Fruit fly (Drosophila melanogaster) whole organism, wandering third instar larva: Measurements from ENCODE around the gene CG2124.

ENCODE experiments used
- Dif ChIP-seq: fragments of 200-275, 200-300 bp; sonication (Bioruptor generic); optimal IDR thresholded peaks from 2 replicates; lab custom pipeline; 2018; ENCODE audit warnings: missing biosample characterization, missing genetic modification characterization; ENCODE audit not compliant: partially characterized antibody
- HLH106 ChIP-seq: fragments of 200-800 bp; optimal IDR thresholded peaks from 3 replicates; lab custom pipeline; 2019; ENCODE audit warnings: missing biosample characterization, mild to moderate bottlenecking, missing genetic modification characterization, moderate library complexity
- OdsH ChIP-seq: fragments of 200-800 bp; sonication (Bioruptor generic); optimal IDR thresholded peaks from 2 replicates; lab custom pipeline; 2016; ENCODE audit warnings: missing biosample characterization, mild to moderate bottlenecking, missing genetic modification characterization
- Rel ChIP-seq, 2 experiments: fragments of 200-800 bp; sonication (Bioruptor generic) in 1 of 2; optimal IDR thresholded peaks; 2 replicates in 1 of 2; 3 replicates in 1 of 2; lab custom pipeline; 2016 to 2019; ENCODE audit warnings: mild to moderate bottlenecking in 2 of 2, missing biosample characterization in 2 of 2, missing genetic modification characterization in 2 of 2, moderate library complexity in 1 of 2
- dsf ChIP-seq: sonication (Bioruptor generic); optimal IDR thresholded peaks from 2 replicates; lab custom pipeline; 2016; ENCODE audit warnings: missing biosample characterization, missing genetic modification characterization, borderline replicate concordance
- lola ChIP-seq: fragments of >200 bp; optimal IDR thresholded peaks from 2 replicates; lab custom pipeline; 2017; ENCODE audit warnings: missing biosample characterization, missing genetic modification characterization

DNA sequence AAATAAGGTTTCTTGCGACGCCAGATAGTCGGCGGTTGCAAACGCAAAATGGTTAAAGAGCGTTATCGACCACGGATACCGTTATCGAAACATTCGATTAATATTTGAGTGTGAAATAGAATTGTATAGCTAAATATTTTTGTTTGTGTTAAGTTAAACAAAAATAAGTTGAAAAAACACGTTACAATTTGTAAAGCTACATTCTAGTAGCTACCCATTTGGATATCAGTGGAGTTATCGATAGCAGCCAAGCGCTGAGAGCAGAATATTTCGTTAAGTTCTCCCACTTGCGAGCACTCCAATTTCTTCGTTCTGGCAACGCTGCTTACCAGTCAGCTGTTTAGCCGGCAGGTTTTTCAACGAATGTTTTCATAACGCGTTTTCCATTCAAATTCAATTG is at the start of gene CG2124, which contains the start of gene Hmr:
- TF ChIP-seq Rel (GFP tag; optimal IDR thresholded peaks at IDR 0.05; lab: Kevin White, UChicago), result no peak
- no peak for TF ChIP-seq Rel (tag; optimal IDR thresholded peaks at IDR 0.05; lab: Kevin White, UChicago)
- no peak for TF ChIP-seq OdsH (GFP tag; lab: Kevin White, UChicago)
- TF ChIP-seq Dif (GFP tag; lab: Kevin White, UChicago), result no peak
- no peak for TF ChIP-seq HLH106
- TF ChIP-seq dsf (GFP tag; lab: Kevin White, UChicago), result no peak
- no peak for TF ChIP-seq lola
